Worm (Caenorhabditis elegans) whole organism, L4/young adult: ENCODE data around the gene C44C1.6.
A peak's percentile ranks its signal among the peaks of the same experiment; 100 is the strongest.

ENCODE experiments used
- W03F9.2 ChIP-seq: fragments of 150-350 bp; optimal IDR thresholded peaks from 2 replicates; lab custom pipeline; 2014; ENCODE audit warnings: missing biosample characterization, missing genetic modification characterization
- dao-5 ChIP-seq: sonication (generic microtip); optimal IDR thresholded peaks from 2 replicates; lab custom pipeline; 2016; ENCODE audit warnings: missing genotype, missing genetic modification characterization, moderate library complexity, missing compliant biosample characterization
- him-1 ChIP-seq: sonication (generic microtip); optimal IDR thresholded peaks from 2 replicates; lab custom pipeline; 2016; ENCODE audit warnings: missing genotype, missing genetic modification reagents, missing genetic modification characterization, missing compliant biosample characterization

Gene C44C1.6

ce11 chrX:947885-948284 is 22.2 kb downstream of the C44C1.6 start:
- TF ChIP-seq W03F9.2 = no peak
- TF ChIP-seq him-1 = no peak
- TF ChIP-seq dao-5 = no peak

ce11 chrX:945669-946068 is 24.4 kb downstream of the C44C1.6 start:
- TF ChIP-seq him-1 = no peak
- TF ChIP-seq W03F9.2 = no peak
- no peak for TF ChIP-seq dao-5

ce11 chrX:938269-938883 is 31.7 kb downstream of the C44C1.6 start, which contains the start of gene F53H8.3:
Gene F53H8.3, plus strand, starts transcription at chrX:938543.
- TF ChIP-seq him-1 (no peak), dao-5 (no peak), W03F9.2 (no peak)

- TF ChIP-seq W03F9.2 = no peak
- TF ChIP-seq dao-5 = no peak
- TF ChIP-seq him-1 = no peak
Observed at ce11 chrX:936013-936412, 34.1 kb downstream of the C44C1.6 start.

ce11 chrX:933504-933903 is 36.6 kb downstream of the C44C1.6 start, which contains the start of gene F35H12.1:
Gene F35H12.1, plus strand, starts transcription at chrX:933804.
- TF ChIP-seq W03F9.2 (no peak), him-1 (no peak), dao-5 (no peak)

ce11 chrX:932874-933273 is 37.2 kb downstream of the C44C1.6 start:
- TF ChIP-seq dao-5 (no peak), W03F9.2 (no peak), him-1 (peak; percentile 60)

- TF ChIP-seq him-1 (no peak), dao-5 (no peak), W03F9.2 (no peak)
Observed at ce11 chrX:927632-928031, 42.4 kb downstream of the C44C1.6 start.

ce11 chrX:926125-926524 is 43.9 kb downstream of the C44C1.6 start:
- TF ChIP-seq W03F9.2 (no peak), him-1 (no peak), dao-5 (no peak)

- TF ChIP-seq him-1 (no peak), W03F9.2 (peak; percentile 63)
Observed at ce11 chrX:924495-925008, 45.5 kb downstream of the C44C1.6 start, which contains the start of the genes pifk-1 and tbc-11. Gene pifk-1, minus strand, starts transcription at chrX:924511. Gene tbc-11, plus strand, starts transcription at chrX:924958.
